Worm (Caenorhabditis elegans) whole organism, L1 larva: ENCODE measurements around the gene Y61B8B.3.

Experiments
- ama-1 ChIP-seq: fragments of 150-350 bp; optimal IDR thresholded peaks from 2 replicates; lab custom pipeline; 2014
- dpl-1 ChIP-seq, 3 experiments: fragments of 150-350 bp in 2 of 3; sonication (generic microtip) in 1 of 3; optimal IDR thresholded peaks; 2 replicates each; lab custom pipeline; 2014 to 2017; ENCODE audit warnings: missing biosample characterization in 3 of 3, missing genetic modification characterization in 3 of 3, missing genetic modification reagents in 3 of 3
- hlh-4 ChIP-seq: sonication (generic microtip); optimal IDR thresholded peaks from 2 replicates; lab custom pipeline; 2016; ENCODE audit warnings: mild to moderate bottlenecking, missing genetic modification characterization, missing compliant biosample characterization
- hpl-2 ChIP-seq: fragments of 150-350 bp; optimal IDR thresholded peaks from 2 replicates; lab custom pipeline; 2014; ENCODE audit warnings: missing biosample characterization, missing genetic modification reagents, missing genetic modification characterization
- lir-3 ChIP-seq: sonication (generic microtip); optimal IDR thresholded peaks from 2 replicates; lab custom pipeline; 2016; ENCODE audit warnings: mild to moderate bottlenecking, missing genetic modification characterization, moderate library complexity, missing compliant biosample characterization; ENCODE audit not compliant: poor library complexity
- nhr-237 ChIP-seq: fragments of 150-350 bp; optimal IDR thresholded peaks from 2 replicates; lab custom pipeline; 2014; ENCODE audit warnings: missing biosample characterization, missing genetic modification characterization
- pqm-1 ChIP-seq: sonication (generic microtip); optimal IDR thresholded peaks from 3 replicates; lab custom pipeline; 2017; ENCODE audit warnings: missing biosample characterization, missing genetic modification characterization
- rnt-1 ChIP-seq: sonication (generic microtip); optimal IDR thresholded peaks from 2 replicates; lab custom pipeline; 2016; ENCODE audit warnings: mild to moderate bottlenecking, missing genetic modification characterization, moderate library complexity, missing compliant biosample characterization
- unc-62 ChIP-seq: fragments of 150-350 bp; optimal IDR thresholded peaks from 2 replicates; lab custom pipeline; 2014; ENCODE audit warnings: missing biosample characterization, missing genetic modification reagents, missing genetic modification characterization
- ztf-11 ChIP-seq, 2 experiments: sonication (generic microtip); optimal IDR thresholded peaks; 2 replicates each; lab custom pipeline; 2016 to 2017; ENCODE audit warnings: missing genetic modification characterization in 2 of 2, missing biosample characterization in 1 of 2, missing compliant biosample characterization in 1 of 2
- ztf-4 ChIP-seq: fragments of 150-350 bp; optimal IDR thresholded peaks from 2 replicates; lab custom pipeline; 2014; ENCODE audit warnings: missing biosample characterization, missing genetic modification characterization

DNA sequence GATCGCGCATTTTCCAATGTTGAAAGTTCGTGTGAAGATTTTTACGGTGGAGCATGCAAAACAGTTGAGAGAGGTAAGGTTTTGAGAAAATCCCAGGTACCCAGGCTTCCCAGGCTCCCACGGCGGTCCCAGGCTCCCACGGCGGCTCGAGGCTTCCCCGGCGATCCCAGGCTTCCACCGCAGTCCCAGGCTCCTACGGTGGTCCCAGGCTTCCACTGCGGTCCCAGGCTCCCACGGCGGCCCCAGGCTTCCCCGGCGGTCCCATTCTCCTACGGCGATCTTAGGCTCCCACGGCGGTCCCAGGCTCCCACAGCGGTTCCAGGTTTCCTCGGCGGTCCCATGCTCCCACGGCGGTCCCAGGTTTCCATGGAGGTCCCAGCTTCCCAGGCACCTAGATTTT, 11.6 kb upstream of the Y61B8B.3 start:
- TF ChIP-seq ztf-4 (tag; lab: Kevin White, UChicago) = no peak
- no peak for TF ChIP-seq unc-62 (GFP tag; lab: Kevin White, UChicago)
- no peak for TF ChIP-seq nhr-237 (tag; lab: Kevin White, UChicago)
- no peak for TF ChIP-seq rnt-1 (tag; lab: Kevin White, UChicago)
- no peak for TF ChIP-seq lir-3 (tag; lab: Kevin White, UChicago)
- TF ChIP-seq ama-1 = no peak
- no peak for TF ChIP-seq ztf-11 (tag; optimal IDR thresholded peaks at IDR 0.05; lab: Kevin White, UChicago)
- TF ChIP-seq hpl-2 (GFP tag; lab: Kevin White, UChicago) = no peak
- TF ChIP-seq dpl-1 (GFP tag; optimal IDR thresholded peaks at IDR 0.05; lab: Kevin White, UChicago) = no peak
- TF ChIP-seq hlh-4 (tag; lab: Kevin White, UChicago) = no peak
- no peak for TF ChIP-seq pqm-1 (tag; lab: Kevin White, UChicago)
